Fruit fly (Drosophila melanogaster): ENCODE results near the gene SdhD.

The SdhD gene

DNA sequence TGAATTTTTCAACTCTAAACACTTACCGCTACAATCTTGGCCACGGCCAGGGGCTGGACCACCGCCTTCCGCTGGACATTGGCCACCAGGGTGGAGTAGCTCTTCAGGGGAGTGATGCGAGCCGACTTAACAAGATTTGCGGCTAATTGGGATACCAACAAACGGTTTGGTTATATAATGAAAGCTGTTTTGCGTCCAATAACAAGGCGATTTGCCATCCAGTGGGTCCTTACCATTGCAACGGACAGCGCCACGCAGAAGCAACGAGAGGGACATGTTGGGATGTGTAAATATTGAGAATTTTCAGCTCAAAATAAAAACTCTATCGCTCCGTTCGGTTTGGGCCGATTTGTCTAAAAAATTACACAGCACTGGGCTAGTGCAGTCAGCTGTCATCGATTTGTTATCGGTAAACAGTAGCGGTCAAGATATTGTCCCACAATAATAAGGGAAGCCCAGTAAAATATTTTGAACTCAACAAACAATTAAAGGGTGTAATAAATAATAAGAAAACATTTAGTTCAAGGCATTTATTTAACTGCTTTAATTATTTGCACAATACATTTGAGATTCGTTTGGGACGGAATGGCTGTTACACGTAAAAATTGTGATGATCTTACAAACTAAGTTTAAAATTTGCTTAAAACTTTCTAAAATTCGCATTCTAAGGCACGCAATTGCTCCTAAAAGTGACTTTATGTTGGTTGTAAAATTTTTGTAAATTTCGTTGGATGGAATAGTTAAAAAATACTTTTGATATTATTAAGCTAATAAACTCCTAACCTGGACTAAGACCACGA is at the start of gene SdhD:
Gene SdhD (minus strand): TSS at position 382 of the 800 bp plus-strand sequence.
- TF ChIP-seq CG32772 (GFP tag; IDR thresholded peaks at IDR 0.05) (no peak), ash1 (GFP tag; optimal IDR thresholded peaks at IDR 0.05) (no peak), unc-4 (GFP tag; IDR thresholded peaks at IDR 0.05; ENCODE audit: partially characterized antibody) (peak; percentile 48), oc (tag; optimal IDR thresholded peaks at IDR 0.05) (no peak), CG9727 (GFP tag; optimal IDR thresholded peaks at IDR 0.05) (no peak), CG42726 (GFP tag; IDR thresholded peaks at IDR 0.05; ENCODE audit: partially characterized antibody) (no peak), CG10274 (GFP tag; optimal IDR thresholded peaks at IDR 0.05) (no peak), HmgZ (tag; optimal IDR thresholded peaks at IDR 0.05) (peak; percentile 55), CG14965 (GFP tag; optimal IDR thresholded peaks at IDR 0.05; ENCODE audit: borderline replicate concordance) (no peak), dimm (GFP tag; IDR thresholded peaks at IDR 0.05) (no peak), onecut (GFP tag; IDR thresholded peaks at IDR 0.05) (peak; percentile 48; the same call in 1 of the 2 replicates), ems (GFP tag; optimal IDR thresholded peaks at IDR 0.05) (peak; percentile 40), Rfx (GFP tag; IDR thresholded peaks at IDR 0.05) (peak; percentile 35; the same call in 1 of the 2 replicates), CG14014 (GFP tag; IDR thresholded peaks at IDR 0.05) (peak; percentile 7; the same call in 1 of the 2 replicates), ham (GFP tag; IDR thresholded peaks at IDR 0.05) (no peak), NC2β (GFP tag; optimal IDR thresholded peaks at IDR 0.05) (peak; percentile 29), Awh (GFP tag; IDR thresholded peaks at IDR 0.05) (no peak), shn (GFP tag; optimal IDR thresholded peaks at IDR 0.05) (peak; percentile 0), crp (GFP tag; optimal IDR thresholded peaks at IDR 0.05) (peak in 1 of 2 experiments; percentile 75), Fer1 (GFP tag; optimal IDR thresholded peaks at IDR 0.05) (peak; percentile 46), mam (GFP tag; optimal IDR thresholded peaks at IDR 0.05) (peak; percentile 47), Hmx (GFP tag; optimal IDR thresholded peaks at IDR 0.05) (no peak), ken (GFP tag; IDR thresholded peaks at IDR 0.05) (no peak), Elba2 (GFP tag; optimal IDR thresholded peaks at IDR 0.05) (peak; percentile 34), CG14860 (GFP tag; IDR thresholded peaks at IDR 0.05; ENCODE audit: partially characterized antibody) (0 out of 3 replicates have a peak, but pooled peaks have one; percentile 7), CG10267 (tag; optimal IDR thresholded peaks at IDR 0.05) (peak; percentile 92), Dad (GFP tag; optimal IDR thresholded peaks at IDR 0.05) (no peak), HLHmδ (GFP tag; optimal IDR thresholded peaks at IDR 0.05) (no peak), slbo (GFP tag; IDR thresholded peaks at IDR 0.05) (peak; percentile 37; the same call in 1 of the 2 replicates), CG7357 (GFP tag; IDR thresholded peaks at IDR 0.05) (no peak), BEAF-32 (GFP tag; optimal IDR thresholded peaks at IDR 0.05) (peak; percentile 48), Myb (GFP tag; optimal IDR thresholded peaks at IDR 0.05) (peak; percentile 53), Med (GFP tag) (peak; percentile 92), CG4360 (GFP tag; IDR thresholded peaks at IDR 0.05) (no peak), Hsf (GFP tag; optimal IDR thresholded peaks at IDR 0.05) (peak; percentile 23), ind (GFP tag; optimal IDR thresholded peaks at IDR 0.05) (peak; percentile 6), mirr (GFP tag; optimal IDR thresholded peaks at IDR 0.05) (no peak), crol (GFP tag; IDR thresholded peaks at IDR 0.05) (no peak), phol (tag; optimal IDR thresholded peaks at IDR 0.05) (no peak), MBD-R2 (GFP tag; IDR thresholded peaks at IDR 0.05) (peak; percentile 93), CG7963 (GFP tag; IDR thresholded peaks at IDR 0.05; ENCODE audit: partially characterized antibody) (0 out of 3 replicates have a peak, but pooled peaks have one; percentile 54), unpg (GFP tag; optimal IDR thresholded peaks at IDR 0.05) (peak; percentile 6), CG15514 (GFP tag; optimal IDR thresholded peaks at IDR 0.05) (peak; percentile 56), CG15601 (tag; optimal IDR thresholded peaks at IDR 0.05) (no peak), CG7556 (GFP tag; optimal IDR thresholded peaks at IDR 0.05) (peak; percentile 19), exex (tag; optimal IDR thresholded peaks at IDR 0.05) (peak; percentile 27), Bteb2 (GFP tag; optimal IDR thresholded peaks at IDR 0.05) (peak; percentile 15), gt (GFP tag; IDR thresholded peaks at IDR 0.05) (no peak)

All from whole organism, embryonic.